Worm (Caenorhabditis elegans): ENCODE data around the gene nas-33.

Gene nas-33

DNA sequence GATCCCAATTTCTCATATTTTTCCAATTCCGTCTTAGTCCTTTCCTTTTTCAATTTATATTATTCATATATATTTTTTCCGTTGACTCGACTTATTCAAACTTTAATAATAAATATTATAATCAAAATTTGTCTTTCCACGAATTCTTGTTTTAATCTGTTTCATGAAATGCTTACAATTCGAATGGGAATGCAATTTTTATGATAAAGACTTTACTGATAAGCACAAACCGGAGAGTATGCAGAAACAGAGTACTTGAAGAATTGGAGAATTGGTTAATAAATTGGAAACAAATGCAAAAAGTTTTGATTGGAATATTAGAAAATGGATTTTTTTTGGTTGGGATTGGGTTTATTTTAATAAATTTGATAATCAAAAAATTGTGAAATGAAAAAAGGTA, 46.8 kb downstream of the nas-33 start:
- no peak for TF ChIP-seq hlh-30 (tag; optimal IDR thresholded peaks at IDR 0.05; ENCODE audit: insufficient read depth)
- no peak for TF ChIP-seq fkh-10 (GFP tag; optimal IDR thresholded peaks at IDR 0.05)
- TF ChIP-seq ceh-19 (GFP tag; optimal IDR thresholded peaks at IDR 0.05) = no peak
- TF ChIP-seq elt-2 (tag; optimal IDR thresholded peaks at IDR 0.05) = peak; percentile 28
- TF ChIP-seq pax-1 (tag; optimal IDR thresholded peaks at IDR 0.05) = no peak
- TF ChIP-seq tbx-7 (tag; optimal IDR thresholded peaks at IDR 0.05) = no peak
- TF ChIP-seq ceh-22 (tag; optimal IDR thresholded peaks at IDR 0.05) = no peak
- TF ChIP-seq ceh-34 (tag; optimal IDR thresholded peaks at IDR 0.05) = no peak

DNA sequence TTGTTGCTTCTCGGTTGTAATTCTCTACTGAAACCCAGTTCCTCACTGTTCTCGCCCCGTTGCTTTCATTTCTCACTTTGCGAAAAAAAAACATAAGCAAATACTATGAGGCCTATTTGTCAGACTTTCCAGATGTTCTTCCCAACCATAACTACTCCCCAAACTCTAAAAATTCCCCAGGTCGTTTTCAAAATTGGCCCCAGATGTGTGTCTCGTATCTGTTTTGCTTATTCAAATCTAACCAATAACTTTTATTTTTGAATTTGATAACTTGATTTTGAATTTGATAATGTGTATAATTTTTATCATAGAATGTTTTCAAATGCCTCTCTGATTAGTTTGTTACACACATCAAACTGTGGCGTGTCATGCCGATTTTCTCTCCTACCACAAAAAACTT, 47.3 kb downstream of the nas-33 start:
- TF ChIP-seq pax-1 (tag; optimal IDR thresholded peaks at IDR 0.05) (no peak), K09A11.1 (tag; optimal IDR thresholded peaks at IDR 0.05; ENCODE audit: insufficient read depth) (no peak), ceh-48 (tag; optimal IDR thresholded peaks at IDR 0.05) (no peak), gmeb-2 (tag; optimal IDR thresholded peaks at IDR 0.05) (no peak), tbx-2 (tag; optimal IDR thresholded peaks at IDR 0.05) (no peak), hlh-30 (tag; optimal IDR thresholded peaks at IDR 0.05; ENCODE audit: insufficient read depth) (no peak), K02D7.2 (tag; optimal IDR thresholded peaks at IDR 0.05) (no peak), unc-42 (tag; optimal IDR thresholded peaks at IDR 0.05) (no peak), sox-4 (tag; optimal IDR thresholded peaks at IDR 0.05) (no peak), pag-3 (tag; optimal IDR thresholded peaks at IDR 0.05; ENCODE audit: borderline replicate concordance) (no peak), elt-4 (tag; optimal IDR thresholded peaks at IDR 0.05) (no peak), sdc-2 (tag; optimal IDR thresholded peaks at IDR 0.05) (no peak), ceh-30 (tag; optimal IDR thresholded peaks at IDR 0.05) (no peak), fkh-6 (tag; optimal IDR thresholded peaks at IDR 0.05) (no peak), dmd-4 (tag; optimal IDR thresholded peaks at IDR 0.05; ENCODE audit: borderline replicate concordance) (no peak), ref-2 (tag; optimal IDR thresholded peaks at IDR 0.05) (no peak), lim-6 (tag; optimal IDR thresholded peaks at IDR 0.05) (no peak)

DNA sequence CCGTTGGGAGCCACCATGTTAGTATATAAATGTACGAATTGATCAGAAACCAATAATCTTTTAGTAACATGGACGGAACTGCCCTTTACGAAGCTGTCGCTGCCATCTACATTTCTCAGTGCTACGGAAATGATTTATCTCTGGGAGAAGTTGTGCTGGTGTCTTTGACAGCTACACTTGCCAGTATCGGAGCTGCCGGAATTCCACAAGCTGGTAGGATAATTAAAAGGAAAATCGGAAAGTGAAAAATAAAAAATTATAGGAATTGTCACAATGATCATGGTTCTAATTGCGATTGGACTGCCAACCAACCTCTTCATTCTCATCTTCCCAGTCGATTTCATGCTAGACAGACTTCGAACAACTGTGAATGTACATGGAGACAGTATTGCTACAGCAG, 49.2 kb downstream of the nas-33 start:
- no peak for TF ChIP-seq ceh-31 (tag; optimal IDR thresholded peaks at IDR 0.05)
- TF ChIP-seq K02D7.2 (tag; optimal IDR thresholded peaks at IDR 0.05) = no peak
- TF ChIP-seq K09A11.1 (tag; optimal IDR thresholded peaks at IDR 0.05; ENCODE audit: insufficient read depth) = no peak
- TF ChIP-seq ceh-6 (GFP tag; optimal IDR thresholded peaks at IDR 0.05) = no peak

DNA sequence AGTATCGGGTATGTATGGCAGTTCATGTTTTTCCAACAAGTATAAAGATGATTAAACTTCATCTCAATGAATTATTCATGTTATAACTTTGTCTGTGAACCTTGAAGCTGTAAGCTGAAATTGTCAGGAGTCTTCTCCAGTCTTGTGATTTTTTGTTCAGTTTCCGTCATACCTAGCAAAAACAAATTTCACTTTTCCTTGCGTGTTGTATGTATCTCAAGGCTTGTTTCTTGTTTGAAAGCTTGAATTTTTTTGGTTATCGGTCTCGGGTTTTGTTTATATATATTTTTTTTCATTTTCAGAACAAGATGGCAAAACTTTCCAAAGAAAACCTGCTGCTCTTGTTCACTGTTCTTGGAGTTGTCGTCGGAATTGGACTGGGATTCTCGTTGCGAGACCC, 51.9 kb downstream of the nas-33 start, which contains the start of gene glt-4:
glt-4 (plus strand) TSS at position 301 of the 400 bp plus-strand sequence.
- TF ChIP-seq hlh-15 (tag; optimal IDR thresholded peaks at IDR 0.05) (no peak), hlh-13 (GFP tag; optimal IDR thresholded peaks at IDR 0.05) (no peak), pax-1 (tag; optimal IDR thresholded peaks at IDR 0.05) (no peak), pag-3 (tag; optimal IDR thresholded peaks at IDR 0.05; ENCODE audit: borderline replicate concordance) (no peak), lin-11 (tag; optimal IDR thresholded peaks at IDR 0.05) (no peak), madf-2 (tag; optimal IDR thresholded peaks at IDR 0.05) (no peak), pha-4 (tag; optimal IDR thresholded peaks at IDR 0.05) (no peak), F13H6.1 (tag; optimal IDR thresholded peaks at IDR 0.05) (no peak), T23F11.4 (GFP tag; optimal IDR thresholded peaks at IDR 0.05) (no peak), ceh-9 (tag; optimal IDR thresholded peaks at IDR 0.05) (no peak), sdc-2 (tag; optimal IDR thresholded peaks at IDR 0.05) (no peak), rnt-1 (tag; optimal IDR thresholded peaks at IDR 0.05) (no peak), Y22D7AL.16 (tag; optimal IDR thresholded peaks at IDR 0.05) (no peak), ceh-30 (tag; optimal IDR thresholded peaks at IDR 0.05) (no peak), K09A11.1 (tag; optimal IDR thresholded peaks at IDR 0.05; ENCODE audit: insufficient read depth) (no peak), fax-1 (tag; optimal IDR thresholded peaks at IDR 0.05) (no peak), pros-1 (tag; optimal IDR thresholded peaks at IDR 0.05) (no peak), ets-4 (tag; optimal IDR thresholded peaks at IDR 0.05) (no peak), pha-2 (tag; optimal IDR thresholded peaks at IDR 0.05) (no peak), sox-2 (GFP tag; IDR thresholded peaks at IDR 0.05) (no peak)

Data from whole organism, late embryonic.